Worm (Caenorhabditis elegans): ENCODE measurements around the gene nep-2.

The nep-2 gene

ce11 chrII:2735192-2735591, 9.6 kb upstream of the nep-2 start, which contains the start of gene wdr-31:
Gene wdr-31, minus strand, starts transcription at chrII:2735292.
- TF ChIP-seq sea-1 (GFP tag; conservative IDR thresholded peaks at IDR 0.05) (no peak), hmg-4 (GFP tag; optimal IDR thresholded peaks at IDR 0.05) (no peak), flt-1 (GFP tag; IDR thresholded peaks at IDR 0.05) (no peak), ceh-36 (tag; optimal IDR thresholded peaks at IDR 0.05) (no peak), tra-4 (tag; optimal IDR thresholded peaks at IDR 0.05) (no peak), ceh-13 (GFP tag; optimal IDR thresholded peaks at IDR 0.05) (no peak)

- no peak for TF ChIP-seq tbx-37 (GFP tag; conservative IDR thresholded peaks at IDR 0.05)
- no peak for TF ChIP-seq ama-1 (optimal IDR thresholded peaks at IDR 0.05)
- no peak for TF ChIP-seq ets-7 (tag; optimal IDR thresholded peaks at IDR 0.05)
- 0 out of 2 replicates have a peak, but pooled peaks have one; percentile 27 for TF ChIP-seq scrt-1 (GFP tag; IDR thresholded peaks at IDR 0.05)
- TF ChIP-seq aly-1 (tag; optimal IDR thresholded peaks at IDR 0.05) = no peak
These were observed 9.2 kb upstream of the nep-2 start for ce11 chrII:2734735-2735134.

ce11 chrII:2734266-2734665, 8.7 kb upstream of the nep-2 start:
- TF ChIP-seq ceh-36 (tag; optimal IDR thresholded peaks at IDR 0.05) (peak; percentile 66), tbx-11 (GFP tag; IDR thresholded peaks at IDR 0.05) (no peak)

- TF ChIP-seq pes-1 (GFP tag; IDR thresholded peaks at IDR 0.05) (no peak), scrt-1 (GFP tag; IDR thresholded peaks at IDR 0.05) (no peak), ceh-36 (tag; optimal IDR thresholded peaks at IDR 0.05) (no peak), aly-1 (tag; optimal IDR thresholded peaks at IDR 0.05) (no peak), hmg-4 (GFP tag; optimal IDR thresholded peaks at IDR 0.05) (no peak), tbx-11 (GFP tag; IDR thresholded peaks at IDR 0.05) (no peak), hnd-1 (tag; optimal IDR thresholded peaks at IDR 0.05) (no peak), hmbx-1 (tag; optimal IDR thresholded peaks at IDR 0.05) (no peak), B0310.2 (tag; optimal IDR thresholded peaks at IDR 0.05) (no peak), F13C5.2 (tag; optimal IDR thresholded peaks at IDR 0.05) (no peak), ets-7 (tag; optimal IDR thresholded peaks at IDR 0.05) (no peak), flt-1 (GFP tag; IDR thresholded peaks at IDR 0.05) (no peak), tbx-37 (GFP tag; conservative IDR thresholded peaks at IDR 0.05) (no peak), sea-1 (GFP tag; conservative IDR thresholded peaks at IDR 0.05) (no peak), tra-4 (tag; optimal IDR thresholded peaks at IDR 0.05) (no peak), ama-1 (optimal IDR thresholded peaks at IDR 0.05) (no peak), ceh-13 (GFP tag; optimal IDR thresholded peaks at IDR 0.05) (no peak)
These were observed 5.1 kb upstream of the nep-2 start for ce11 chrII:2730647-2731046.

- TF ChIP-seq flt-1 (GFP tag; IDR thresholded peaks at IDR 0.05) (no peak), aly-1 (tag; optimal IDR thresholded peaks at IDR 0.05) (no peak), hnd-1 (tag; optimal IDR thresholded peaks at IDR 0.05) (no peak), tbx-37 (GFP tag; conservative IDR thresholded peaks at IDR 0.05) (no peak), pes-1 (GFP tag; IDR thresholded peaks at IDR 0.05) (no peak)
These were observed 1.2 kb upstream of the nep-2 start for ce11 chrII:2726774-2727173.

ce11 chrII:2721992-2722391, 3.6 kb downstream of the nep-2 start:
- TF ChIP-seq tra-4 (tag; optimal IDR thresholded peaks at IDR 0.05) (no peak), hmg-4 (GFP tag; optimal IDR thresholded peaks at IDR 0.05) (no peak), hnd-1 (tag; optimal IDR thresholded peaks at IDR 0.05) (no peak), pes-1 (GFP tag; IDR thresholded peaks at IDR 0.05) (no peak), ceh-36 (tag; optimal IDR thresholded peaks at IDR 0.05) (no peak), tbx-37 (GFP tag; conservative IDR thresholded peaks at IDR 0.05) (no peak), ets-7 (tag; optimal IDR thresholded peaks at IDR 0.05) (no peak), F13C5.2 (tag; optimal IDR thresholded peaks at IDR 0.05) (no peak), tbx-11 (GFP tag; IDR thresholded peaks at IDR 0.05) (no peak), scrt-1 (GFP tag; IDR thresholded peaks at IDR 0.05) (no peak), flt-1 (GFP tag; IDR thresholded peaks at IDR 0.05) (no peak)

- no peak for TF ChIP-seq F13C5.2 (tag; optimal IDR thresholded peaks at IDR 0.05)
- TF ChIP-seq hnd-1 (tag; optimal IDR thresholded peaks at IDR 0.05) = no peak
- TF ChIP-seq scrt-1 (GFP tag; IDR thresholded peaks at IDR 0.05) = no peak
- no peak for TF ChIP-seq tbx-37 (GFP tag; conservative IDR thresholded peaks at IDR 0.05)
- no peak for TF ChIP-seq flt-1 (GFP tag; IDR thresholded peaks at IDR 0.05)
- TF ChIP-seq pes-1 (GFP tag; IDR thresholded peaks at IDR 0.05) = no peak
- no peak for TF ChIP-seq ceh-36 (tag; optimal IDR thresholded peaks at IDR 0.05)
- TF ChIP-seq hmg-4 (GFP tag; optimal IDR thresholded peaks at IDR 0.05) = no peak
- no peak for TF ChIP-seq ets-7 (tag; optimal IDR thresholded peaks at IDR 0.05)
- no peak for TF ChIP-seq B0310.2 (tag; optimal IDR thresholded peaks at IDR 0.05)
- TF ChIP-seq tra-4 (tag; optimal IDR thresholded peaks at IDR 0.05) = no peak
- TF ChIP-seq sea-1 (GFP tag; conservative IDR thresholded peaks at IDR 0.05) = no peak
- no peak for TF ChIP-seq aly-1 (tag; optimal IDR thresholded peaks at IDR 0.05)
- TF ChIP-seq ceh-13 (GFP tag; optimal IDR thresholded peaks at IDR 0.05) = no peak
These were observed 6.3 kb downstream of the nep-2 start for ce11 chrII:2719212-2719611.

ce11 chrII:2717335-2717734, 8.2 kb downstream of the nep-2 start, which contains the start of gene T05A8.3:
Gene T05A8.3, minus strand, starts transcription at chrII:2717435.
- TF ChIP-seq tbx-11 (GFP tag; IDR thresholded peaks at IDR 0.05) (no peak), tbx-37 (GFP tag; conservative IDR thresholded peaks at IDR 0.05) (no peak), F13C5.2 (tag; optimal IDR thresholded peaks at IDR 0.05) (no peak), hnd-1 (tag; optimal IDR thresholded peaks at IDR 0.05) (no peak), aly-1 (tag; optimal IDR thresholded peaks at IDR 0.05) (no peak), pes-1 (GFP tag; IDR thresholded peaks at IDR 0.05) (no peak), tra-4 (tag; optimal IDR thresholded peaks at IDR 0.05) (no peak), scrt-1 (GFP tag; IDR thresholded peaks at IDR 0.05) (no peak), hmg-4 (GFP tag; optimal IDR thresholded peaks at IDR 0.05) (no peak), ceh-36 (tag; optimal IDR thresholded peaks at IDR 0.05) (no peak), sea-1 (GFP tag; conservative IDR thresholded peaks at IDR 0.05) (no peak), flt-1 (GFP tag; IDR thresholded peaks at IDR 0.05) (no peak), ets-7 (tag; optimal IDR thresholded peaks at IDR 0.05) (no peak), hmbx-1 (tag; optimal IDR thresholded peaks at IDR 0.05) (no peak), ama-1 (optimal IDR thresholded peaks at IDR 0.05) (no peak), ceh-13 (GFP tag; optimal IDR thresholded peaks at IDR 0.05) (no peak), B0310.2 (tag; optimal IDR thresholded peaks at IDR 0.05) (no peak)

Measured in whole organism, early embryonic.